Fruit fly (Drosophila melanogaster): Measurements from ENCODE around the gene CG13096.

Gene CG13096

DNA sequence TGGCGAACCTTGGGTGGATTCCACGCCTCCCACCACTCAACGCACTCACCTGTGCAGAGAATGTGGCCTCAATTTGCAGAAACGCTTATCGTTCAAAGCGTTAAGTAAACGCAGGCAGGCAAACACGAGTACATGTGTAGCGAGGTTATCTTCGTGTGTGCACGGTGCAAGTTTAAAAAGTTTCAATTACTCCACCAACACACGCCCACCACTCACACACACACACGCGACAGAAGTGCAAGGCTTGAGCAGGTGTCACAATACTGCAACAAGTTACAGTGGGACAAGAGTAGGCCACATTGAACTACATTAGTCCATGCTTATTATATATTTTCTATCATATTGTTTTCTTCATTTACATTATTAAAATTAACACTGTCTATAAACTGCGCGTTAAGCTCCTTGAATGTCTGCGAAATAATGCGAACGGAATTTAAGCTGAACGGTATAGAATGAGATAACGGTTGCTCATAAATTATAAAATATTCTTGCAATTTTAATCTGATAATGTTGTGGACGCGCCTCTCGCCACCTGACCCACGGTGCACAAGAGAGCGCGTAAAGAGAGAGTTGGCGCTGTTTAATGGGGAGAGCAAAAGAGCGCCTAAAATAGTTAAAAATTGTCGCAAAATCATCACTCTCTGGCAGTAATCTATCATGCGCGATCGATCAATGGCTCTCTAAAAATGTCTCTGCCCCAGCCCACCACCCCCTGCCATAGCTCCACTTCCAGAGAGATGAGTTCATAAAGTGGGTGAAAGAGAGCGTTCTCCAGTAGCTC lies 23.0 kb upstream of the CG13096 start:
- peak; percentile 94 for TF ChIP-seq noc (tag; optimal IDR thresholded peaks at IDR 0.05)

- TF ChIP-seq noc (tag; optimal IDR thresholded peaks at IDR 0.05), result no peak
Observed at dm6 chr2L:8534118-8534514, 22.4 kb upstream of the CG13096 start.

- TF ChIP-seq noc (tag; optimal IDR thresholded peaks at IDR 0.05), result no peak
Observed at dm6 chr2L:8533632-8534031, 22.0 kb upstream of the CG13096 start.

dm6 chr2L:8532790-8533189 lies 21.1 kb upstream of the CG13096 start:
- TF ChIP-seq noc (tag; optimal IDR thresholded peaks at IDR 0.05), result no peak

DNA sequence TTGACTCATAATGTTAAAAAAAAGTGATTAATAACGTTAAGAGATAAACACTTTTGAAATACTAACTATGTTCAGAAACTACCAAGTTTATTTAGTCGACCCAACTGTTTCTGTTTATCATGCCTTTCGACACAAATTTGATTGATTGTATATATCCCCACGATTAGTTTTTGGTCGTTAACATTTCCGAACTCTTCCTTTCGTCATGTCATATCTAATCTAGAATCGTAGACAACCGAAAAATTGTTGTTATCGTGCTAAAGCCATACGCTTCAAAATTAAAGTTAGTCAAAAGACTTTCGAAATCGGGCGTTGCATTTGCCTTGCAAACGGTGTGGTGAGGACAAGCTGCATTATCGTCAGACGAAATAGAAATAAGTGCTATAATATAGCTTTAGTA lies 18.5 kb upstream of the CG13096 start:
- TF ChIP-seq noc (tag; optimal IDR thresholded peaks at IDR 0.05), result no peak

dm6 chr2L:8528951-8529430 lies 17.3 kb upstream of the CG13096 start, which contains the start of gene CG17834:
TSS of gene CG17834 (plus strand) at chr2L:8529141.
- TF ChIP-seq noc (tag; optimal IDR thresholded peaks at IDR 0.05), result peak; percentile 41

- peak; percentile 31 for TF ChIP-seq noc (tag; optimal IDR thresholded peaks at IDR 0.05)
Observed at dm6 chr2L:8528318-8528717, 16.7 kb upstream of the CG13096 start, which contains the start of the genes lmgA and lmgB. TSS of gene lmgA (minus strand) at chr2L:8528618. TSS of gene lmgB (minus strand) at chr2L:8528618.

dm6 chr2L:8525000-8525399 lies 13.3 kb upstream of the CG13096 start:
- TF ChIP-seq noc (tag; optimal IDR thresholded peaks at IDR 0.05), result no peak

DNA sequence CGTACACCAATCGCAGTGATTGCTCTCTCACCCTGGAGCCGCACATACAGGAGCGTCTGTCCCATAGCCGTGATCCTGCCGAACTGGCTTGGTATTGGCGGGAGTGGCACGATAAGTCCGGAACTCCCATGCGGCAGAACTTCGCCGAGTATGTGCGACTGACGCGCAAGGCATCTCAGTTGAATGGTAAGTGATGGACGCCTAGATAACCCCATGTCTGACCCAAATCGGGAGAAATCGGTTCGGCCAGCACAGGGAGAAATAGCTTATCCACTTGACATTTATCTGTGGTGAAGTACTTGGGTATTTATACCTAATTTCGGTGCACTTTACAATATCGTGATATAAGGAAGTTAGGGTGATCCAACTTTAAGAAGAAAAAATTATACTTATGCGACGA lies 11.1 kb upstream of the CG13096 start:
- TF ChIP-seq noc (tag; optimal IDR thresholded peaks at IDR 0.05), result no peak

dm6 chr2L:8521724-8522309 lies 10.2 kb upstream of the CG13096 start, which contains the start of gene Acer:
TSS of gene Acer (plus strand) at chr2L:8521933.
- peak; percentile 15 for TF ChIP-seq noc (tag; optimal IDR thresholded peaks at IDR 0.05)

DNA sequence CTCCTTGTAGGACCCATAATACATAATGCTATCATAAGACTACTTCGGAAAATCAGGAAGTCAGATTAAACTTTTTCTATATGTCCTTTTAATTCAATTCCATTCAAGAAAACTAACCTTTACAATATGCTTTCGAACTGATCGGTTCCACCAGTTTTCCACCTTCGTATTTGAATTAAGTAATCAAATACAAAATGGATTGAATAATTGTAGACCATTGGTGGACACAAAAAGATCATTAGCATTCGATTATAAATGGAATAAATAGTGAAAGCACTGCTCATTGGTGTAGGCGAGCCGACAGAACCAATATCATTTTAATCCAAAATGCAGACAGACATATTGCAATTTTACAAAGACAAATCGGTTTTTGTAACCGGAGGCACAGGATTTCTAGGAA lies 7.7 kb upstream of the CG13096 start, which contains the start of gene Sgp:
Sgp (plus strand) TSS at position 301 of the 400 bp plus-strand sequence.
- TF ChIP-seq noc (tag; optimal IDR thresholded peaks at IDR 0.05), result no peak

dm6 chr2L:8517256-8517694 lies 5.6 kb upstream of the CG13096 start, which contains the start of the genes mRpL51 and Uba4:
TSS of gene mRpL51 (minus strand) at chr2L:8517380.
TSS of gene Uba4 (plus strand) at chr2L:8517411.
- TF ChIP-seq noc (tag; optimal IDR thresholded peaks at IDR 0.05), result peak; percentile 62

DNA sequence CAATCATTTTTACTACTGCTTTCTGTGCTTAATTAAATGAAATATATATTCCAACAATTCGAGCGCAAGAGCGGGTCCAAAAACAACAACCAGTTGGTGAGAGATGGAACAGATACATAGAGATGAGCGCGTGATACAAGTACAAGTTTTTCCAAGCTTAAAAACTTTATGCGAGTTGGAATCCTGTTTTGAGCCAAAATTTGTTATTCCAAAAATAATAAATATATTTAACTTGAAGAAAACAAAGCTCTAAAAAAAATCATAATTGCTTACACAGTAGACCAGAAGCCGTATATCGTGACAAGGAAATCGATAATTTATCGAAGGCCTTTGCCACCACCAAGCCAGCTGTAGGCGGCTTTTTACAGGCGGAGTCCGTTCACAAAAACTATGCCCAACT lies 3.1 kb upstream of the CG13096 start, which contains the start of the genes CG13097 and PIG-U:
CG13097 (minus strand) TSS at position 121 of the 400 bp plus-strand sequence.
PIG-U (plus strand) TSS at position 349 of the 400 bp plus-strand sequence.
- no peak for TF ChIP-seq noc (tag; optimal IDR thresholded peaks at IDR 0.05)

dm6 chr2L:8506729-8507128 lies 4.9 kb downstream of the CG13096 start, which contains the start of gene Dh31:
TSS of gene Dh31 (minus strand) at chr2L:8506845.
- TF ChIP-seq noc (tag; optimal IDR thresholded peaks at IDR 0.05), result no peak

DNA sequence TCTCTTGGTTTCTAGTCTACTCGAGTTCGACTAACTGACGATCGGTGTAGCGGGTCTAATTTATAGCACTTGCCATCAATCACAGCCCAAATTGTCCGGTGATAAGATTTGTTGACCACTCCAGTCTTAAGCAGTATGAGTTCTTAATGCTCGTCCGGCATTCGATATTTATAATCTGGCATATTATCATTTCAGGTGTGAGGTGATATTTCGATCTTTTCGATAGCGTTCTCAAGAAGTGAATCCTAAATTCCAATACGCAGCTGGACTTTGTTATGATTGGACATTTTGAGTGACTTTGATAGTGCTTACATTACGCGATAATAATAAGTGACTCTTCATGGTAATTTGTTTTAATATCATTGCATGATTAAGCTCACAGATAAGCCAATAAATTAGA lies 15.4 kb downstream of the CG13096 start, which contains the start of gene Bace:
Bace (minus strand) TSS at position 39 of the 400 bp plus-strand sequence.
- no peak for TF ChIP-seq noc (tag; optimal IDR thresholded peaks at IDR 0.05)

- no peak for TF ChIP-seq noc (tag; optimal IDR thresholded peaks at IDR 0.05)
Observed at dm6 chr2L:8490439-8490838, 21.2 kb downstream of the CG13096 start, which contains the start of gene CG43400. TSS of gene CG43400 (plus strand) at chr2L:8490739.
